Worm (Caenorhabditis elegans): ENCODE measurements around the gene ZK945.8.

DNA sequence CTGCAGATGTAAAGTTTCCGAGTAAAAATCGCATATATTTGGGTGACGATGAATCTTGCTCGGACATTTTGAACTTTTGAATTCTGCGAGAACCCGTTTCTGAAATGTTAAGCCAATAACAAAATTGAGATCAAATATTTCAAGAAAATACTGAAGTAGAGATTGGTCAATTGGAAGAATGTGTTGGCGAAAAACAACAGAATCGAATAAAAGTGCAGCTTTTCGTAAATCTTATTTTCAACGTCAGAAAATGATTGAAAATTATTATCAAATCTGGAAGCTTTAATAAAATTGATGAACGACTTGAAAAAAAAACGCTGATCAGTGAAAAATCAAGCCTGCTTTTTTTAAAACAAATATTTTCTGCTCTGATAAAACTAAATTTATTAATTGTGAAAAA lies 18.9 kb downstream of the ZK945.8 start, which contains the start of gene F27E5.8:
- TF ChIP-seq egl-27 (tag; optimal IDR thresholded peaks at IDR 0.05) (no peak), fos-1 (tag; optimal IDR thresholded peaks at IDR 0.05) (no peak)

Data from whole organism, L2 larva.